Worm (Caenorhabditis elegans): ENCODE results near the gene F59D12.5.
A peak's percentile ranks its signal among the peaks of the same experiment; 100 is the strongest.

The F59D12.5 gene

DNA sequence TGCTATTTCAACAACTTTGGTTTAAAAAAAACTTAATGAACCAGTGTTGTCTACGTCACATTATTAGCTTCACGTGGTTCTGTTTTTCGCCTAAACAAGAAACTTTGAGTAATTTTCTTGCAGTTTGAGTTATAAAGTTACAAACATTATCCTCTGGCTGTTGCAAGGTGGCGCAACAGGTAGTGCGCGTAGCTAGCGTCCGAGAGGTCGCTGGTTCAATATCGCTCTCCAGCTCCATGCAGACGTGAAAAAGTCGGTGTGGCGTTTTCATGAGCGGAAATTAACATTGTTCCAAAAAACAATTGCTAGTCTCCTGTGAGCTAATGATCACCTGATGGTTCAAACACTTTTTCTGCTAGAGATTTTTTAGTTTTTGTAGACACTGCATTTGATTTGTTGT lies 27.9 kb downstream of the F59D12.5 start (continued):
- no peak for TF ChIP-seq hrde-1 (tag; optimal IDR thresholded peaks at IDR 0.05; ENCODE audit: borderline replicate concordance)
- TF ChIP-seq let-607 (tag; optimal IDR thresholded peaks at IDR 0.05), result peak; percentile 31 to 50
- TF ChIP-seq rcor-1 (GFP tag; IDR thresholded peaks at IDR 0.05), result 0 out of 2 replicates have a peak, but pooled peaks have one; percentile 18
- TF ChIP-seq T26A5.8 (tag; optimal IDR thresholded peaks at IDR 0.05), result no peak

DNA sequence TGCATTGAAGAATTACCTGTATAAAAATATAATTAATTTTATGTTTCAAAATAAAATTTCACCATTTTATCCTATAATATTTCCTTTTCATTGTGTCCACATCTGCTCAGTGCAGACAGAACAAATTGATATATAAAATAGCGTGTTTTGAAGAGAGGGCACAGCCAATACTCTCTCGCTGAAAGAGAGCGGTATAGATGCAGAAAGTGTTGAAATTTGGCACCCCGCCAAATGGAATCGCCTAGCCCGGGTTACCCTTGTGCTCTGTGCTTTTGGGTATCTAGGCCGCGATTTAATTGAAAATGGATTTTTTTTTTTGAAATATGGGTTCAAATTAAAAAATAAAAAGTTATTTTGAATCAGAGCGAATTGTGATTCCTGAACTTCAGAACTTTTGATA lies 30.0 kb downstream of the F59D12.5 start:
- TF ChIP-seq hlh-12 (tag; optimal IDR thresholded peaks at IDR 0.05) (no peak), ztf-28 (GFP tag; IDR thresholded peaks at IDR 0.05) (no peak), cebp-1 (GFP tag; IDR thresholded peaks at IDR 0.05) (peak; percentile 19; the same call in 1 of the 2 replicates), cebp-1 (tag; optimal IDR thresholded peaks at IDR 0.05) (peak; percentile 77)

ce11 chrX:15616443-15616842 lies 30.7 kb downstream of the F59D12.5 start, which contains the start of gene ergi-3:
ergi-3 (minus strand) TSS chrX:15616753.
- peak; percentile 53 for TF ChIP-seq attf-5 (GFP tag; optimal IDR thresholded peaks at IDR 0.05)
- TF ChIP-seq C17E4.6 (GFP tag; IDR thresholded peaks at IDR 0.05), result no peak
- peak; percentile 75 for TF ChIP-seq nhr-80 (tag; optimal IDR thresholded peaks at IDR 0.05)
- no peak for TF ChIP-seq snpc-4 (GFP tag; optimal IDR thresholded peaks at IDR 0.05)
- peak in 1 of 4 experiments; percentile 37 for TF ChIP-seq snpc-4 (tag; optimal IDR thresholded peaks at IDR 0.05)
- TF ChIP-seq F23B12.7 (tag; optimal IDR thresholded peaks at IDR 0.05; ENCODE audit: insufficient read depth), result peak; percentile 32
- TF ChIP-seq mcd-1 (GFP tag; IDR thresholded peaks at IDR 0.05), result peak; percentile 78
- TF ChIP-seq Y53F4B.3 (GFP tag; IDR thresholded peaks at IDR 0.05), result no peak
- TF ChIP-seq K12H6.12 (tag; optimal IDR thresholded peaks at IDR 0.05), result peak; percentile 11
- TF ChIP-seq cebp-1 (GFP tag; IDR thresholded peaks at IDR 0.05), result no peak
- TF ChIP-seq cebp-1 (tag; optimal IDR thresholded peaks at IDR 0.05), result peak; percentile 26
- peak; percentile 93 to 94 for TF ChIP-seq let-607 (tag; optimal IDR thresholded peaks at IDR 0.05)
- no peak for TF ChIP-seq hrde-1 (tag; optimal IDR thresholded peaks at IDR 0.05; ENCODE audit: borderline replicate concordance)

DNA sequence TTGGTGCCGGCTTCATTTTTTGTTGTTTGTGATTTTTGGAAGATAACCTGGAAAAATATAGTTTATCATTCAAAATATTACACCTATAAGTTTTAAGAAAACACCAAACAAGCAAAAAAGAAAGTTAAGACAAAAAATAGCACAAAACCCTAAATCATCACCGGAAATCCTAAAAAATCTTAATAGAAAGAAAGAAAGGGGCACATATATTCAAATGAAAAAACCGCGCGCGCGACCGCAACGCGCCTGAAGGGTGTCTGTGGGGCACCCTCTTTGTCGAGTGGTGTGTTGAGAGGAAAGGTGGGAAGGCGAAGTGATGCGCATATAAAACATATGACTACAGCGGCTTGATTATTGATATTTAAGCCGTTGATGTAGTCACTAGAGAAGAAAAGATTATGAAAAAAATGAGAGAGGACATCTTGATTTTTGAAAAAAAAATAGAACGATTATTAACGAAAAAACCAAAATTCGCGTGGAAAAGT lies 33.4 kb downstream of the F59D12.5 start, which contains the start of gene K09E9.3:
Gene K09E9.3, minus strand, starts transcription at position 51 of the 485 bp plus-strand sequence.
- TF ChIP-seq hrde-1 (tag; optimal IDR thresholded peaks at IDR 0.05; ENCODE audit: borderline replicate concordance) (no peak), die-1 (tag; optimal IDR thresholded peaks at IDR 0.05) (no peak), hmg-1.2 (GFP tag; IDR thresholded peaks at IDR 0.05) (peak; percentile 23; the same call in 1 of the 2 replicates)

ce11 chrX:15610527-15611091 lies 36.6 kb downstream of the F59D12.5 start:
- TF ChIP-seq repo-1 (tag; optimal IDR thresholded peaks at IDR 0.05) (peak; percentile 49), B0336.3 (GFP tag; IDR thresholded peaks at IDR 0.05) (peak; percentile 91), dpff-1 (tag; optimal IDR thresholded peaks at IDR 0.05) (no peak), rec-8 (tag; optimal IDR thresholded peaks at IDR 0.05) (no peak), snpc-1.3 (tag; optimal IDR thresholded peaks at IDR 0.05; ENCODE audit: insufficient read depth) (no peak), B0261.1 (tag; optimal IDR thresholded peaks at IDR 0.05) (no peak), chd-7 (tag; optimal IDR thresholded peaks at IDR 0.05) (peak; percentile 50), sea-2 (GFP tag; IDR thresholded peaks at IDR 0.05) (no peak), hmg-20 (GFP tag; IDR thresholded peaks at IDR 0.05) (0 out of 2 replicates have a peak, but pooled peaks have one; percentile 16), unc-62 (GFP tag; optimal IDR thresholded peaks at IDR 0.05) (peak; percentile 49), ztf-22 (GFP tag; optimal IDR thresholded peaks at IDR 0.05) (peak; percentile 77), tbp1 (GFP tag; optimal IDR thresholded peaks at IDR 0.05) (peak; percentile 46), sptf-2 (GFP tag; optimal IDR thresholded peaks at IDR 0.05) (no peak), lin-35 (GFP tag; optimal IDR thresholded peaks at IDR 0.05) (no peak), F37B4.10 (GFP tag; IDR thresholded peaks at IDR 0.05) (no peak), zim-3 (tag; optimal IDR thresholded peaks at IDR 0.05) (no peak), mes-4 (tag; optimal IDR thresholded peaks at IDR 0.05) (no peak), bed-1 (GFP tag; IDR thresholded peaks at IDR 0.05) (no peak), nhr-90 (tag; optimal IDR thresholded peaks at IDR 0.05) (peak; percentile 68), tbx-9 (tag; optimal IDR thresholded peaks at IDR 0.05; ENCODE audit: borderline replicate concordance) (no peak), ztf-3 (GFP tag; optimal IDR thresholded peaks at IDR 0.05) (no peak)
